Fruit fly (Drosophila melanogaster) whole organism, embryonic: ENCODE results near the gene CG7889.

Experiments
- CG14710 ChIP-seq: fragments of 200-800 bp; sonication (Bioruptor generic); optimal IDR thresholded peaks from 3 replicates; lab custom pipeline; 2019; ENCODE audit warnings: missing biosample characterization, mild to moderate bottlenecking, missing genetic modification characterization, moderate library complexity
- CG6791 ChIP-seq: fragments of 200-800 bp; sonication (Bioruptor generic); IDR thresholded peaks from 3 replicates; pipeline ENCODE4 v1.3.6; 2022; ENCODE audit warnings: missing biosample characterization, missing genetic modification characterization; ENCODE audit not compliant: partially characterized antibody
- CG6813 ChIP-seq: fragments of 200-800 bp; sonication (Bioruptor generic); optimal IDR thresholded peaks from 2 replicates; lab custom pipeline; 2017; ENCODE audit warnings: missing biosample characterization, missing genetic modification characterization, mild to moderate bottlenecking, moderate library complexity, missing genetic modification reagents
- ci ChIP-seq: fragments of 200-800 bp; sonication (Bioruptor generic); IDR thresholded peaks from 3 replicates; pipeline ENCODE4 v1.3.6; 2022; ENCODE audit warnings: missing biosample characterization, missing genetic modification characterization
- insv ChIP-seq, 2 experiments: fragments of 200-800 bp; sonication (Bioruptor generic); optimal IDR thresholded peaks; 3 replicates each; lab custom pipeline; 2016 to 2018; ENCODE audit warnings: missing biosample characterization in 2 of 2, missing genetic modification characterization in 2 of 2
- jumu ChIP-seq: fragments of 200-800 bp; sonication (Bioruptor generic); optimal IDR thresholded peaks from 3 replicates; lab custom pipeline; 2016; ENCODE audit warnings: missing biosample characterization, missing genetic modification characterization

- TF ChIP-seq CG6813 (GFP tag; lab: Kevin White, UChicago) = peak; percentile 16
- no peak for TF ChIP-seq CG6791 (GFP tag; lab: Robert Waterston, UW)
- no peak for TF ChIP-seq insv (GFP tag; optimal IDR thresholded peaks at IDR 0.05; lab: Kevin White, UChicago)
- no peak for TF ChIP-seq ci (GFP tag; lab: Robert Waterston, UW)
- peak; percentile 37 for TF ChIP-seq jumu (GFP tag; lab: Kevin White, UChicago)
- peak; percentile 1 for TF ChIP-seq CG14710 (tag; lab: Kevin White, UChicago)
Measured at dm6 chrX:19247200-19248052, 4.0 kb downstream of the CG7889 start, which contains the start of gene CG7992.
